Worm (Caenorhabditis elegans) whole organism, L1 larva: ENCODE results near the gene asah-2.

Experiments used
- C04F5.9 ChIP-seq: sonication (generic microtip); optimal IDR thresholded peaks from 2 replicates; lab custom pipeline; 2016; ENCODE audit warnings: missing genetic modification characterization, missing compliant biosample characterization
- F16B12.6 ChIP-seq: fragments of 150-350 bp; optimal IDR thresholded peaks from 2 replicates; lab custom pipeline; 2014; ENCODE audit warnings: missing biosample characterization, missing genetic modification characterization
- Y116A8C.19 ChIP-seq: sonication (generic microtip); optimal IDR thresholded peaks from 2 replicates; lab custom pipeline; 2016; ENCODE audit warnings: missing compliant biosample characterization, missing genetic modification characterization, borderline replicate concordance
- aly-2 ChIP-seq: fragments of 150-350 bp; optimal IDR thresholded peaks from 2 replicates; lab custom pipeline; 2014; ENCODE audit warnings: missing biosample characterization, missing genetic modification characterization
- ceh-63 ChIP-seq: fragments of 200-800 bp; sonication (Bioruptor generic); optimal IDR thresholded peaks from 2 replicates; lab custom pipeline; 2018; ENCODE audit warnings: mild to moderate bottlenecking, missing genetic modification characterization, missing compliant biosample characterization
- ceh-82 ChIP-seq, 3 experiments: fragments of 150-350 bp in 1 of 3; sonication (generic microtip) in 2 of 3; optimal IDR thresholded peaks; 2 replicates each; lab custom pipeline; 2014 to 2017; ENCODE audit warnings: missing biosample characterization in 3 of 3, missing genetic modification characterization in 3 of 3
- ces-1 ChIP-seq: fragments of 150-350 bp; optimal IDR thresholded peaks from 2 replicates; lab custom pipeline; 2014; ENCODE audit warnings: missing biosample characterization, missing genetic modification reagents, missing genetic modification characterization
- dpl-1 ChIP-seq, 3 experiments: fragments of 150-350 bp in 2 of 3; sonication (generic microtip) in 1 of 3; optimal IDR thresholded peaks; 2 replicates each; lab custom pipeline; 2014 to 2017; ENCODE audit warnings: missing biosample characterization in 3 of 3, missing genetic modification characterization in 3 of 3, missing genetic modification reagents in 3 of 3
- efl-1 ChIP-seq, 4 experiments: fragments of 150-350 bp; optimal IDR thresholded peaks in 3 of 4; peaks in 1 of 4; 1 replicate in 1 of 4; 2 replicates in 3 of 4; lab custom pipeline; 2014; ENCODE audit warnings: missing biosample characterization in 2 of 4, missing genetic modification characterization in 2 of 4, missing genetic modification reagents in 2 of 4
- efl-3 ChIP-seq: fragments of 200-800 bp; sonication (Bioruptor generic); optimal IDR thresholded peaks from 2 replicates; lab custom pipeline; 2018; ENCODE audit warnings: mild to moderate bottlenecking, missing genetic modification characterization, missing compliant biosample characterization
- egl-13 ChIP-seq: sonication (generic microtip); optimal IDR thresholded peaks from 2 replicates; lab custom pipeline; 2016; ENCODE audit warnings: missing genotype, missing genetic modification reagents, missing genetic modification characterization, missing compliant biosample characterization
- egl-27 ChIP-seq, 2 experiments: fragments of 150-350 bp in 1 of 2; sonication (generic microtip); optimal IDR thresholded peaks; 3 replicates each; lab custom pipeline; 2017 to 2018; ENCODE audit warnings: missing biosample characterization in 2 of 2, missing genetic modification characterization in 2 of 2, missing genetic modification reagents in 2 of 2
- elt-2 ChIP-seq: sonication (generic microtip); optimal IDR thresholded peaks from 2 replicates; lab custom pipeline; 2016; ENCODE audit warnings: missing genetic modification characterization, mild to moderate bottlenecking, inconsistent platforms, missing compliant biosample characterization, missing genetic modification reagents
- ets-5 ChIP-seq: fragments of 200-800 bp; sonication (Bioruptor generic); IDR thresholded peaks from 2 replicates; pipeline ENCODE4 v1.3.6; 2022; ENCODE audit warnings: missing genetic modification characterization, missing compliant biosample characterization
- fkh-4 ChIP-seq: sonication (generic microtip); optimal IDR thresholded peaks from 2 replicates; lab custom pipeline; 2016; ENCODE audit warnings: missing compliant biosample characterization, missing genetic modification characterization, borderline replicate concordance
- fkh-8 ChIP-seq: sonication (generic microtip); optimal IDR thresholded peaks from 2 replicates; lab custom pipeline; 2016; ENCODE audit warnings: mild to moderate bottlenecking, missing genetic modification characterization, missing compliant biosample characterization
- fos-1 ChIP-seq: fragments of 150-350 bp; optimal IDR thresholded peaks from 2 replicates; lab custom pipeline; 2014; ENCODE audit warnings: missing biosample characterization, missing genetic modification characterization
- hpl-2 ChIP-seq: fragments of 150-350 bp; optimal IDR thresholded peaks from 2 replicates; lab custom pipeline; 2014; ENCODE audit warnings: missing biosample characterization, missing genetic modification reagents, missing genetic modification characterization
- irx-1 ChIP-seq: sonication (generic microtip); optimal IDR thresholded peaks from 2 replicates; lab custom pipeline; 2016; ENCODE audit warnings: missing genetic modification characterization, missing compliant biosample characterization
- isw-1 ChIP-seq: fragments of 200-800 bp; sonication (Bioruptor generic); IDR thresholded peaks from 2 replicates; pipeline ENCODE4 v1.3.6; 2022; ENCODE audit warnings: missing genetic modification characterization, missing compliant biosample characterization
- lin-13 ChIP-seq: fragments of 150-350 bp; optimal IDR thresholded peaks from 2 replicates; lab custom pipeline; 2014; ENCODE audit warnings: missing biosample characterization, missing genetic modification reagents, missing genetic modification characterization
- lin-14 ChIP-seq: fragments of 200-800 bp; sonication (Bioruptor generic); optimal IDR thresholded peaks from 2 replicates; lab custom pipeline; 2018; ENCODE audit warnings: mild to moderate bottlenecking, missing genetic modification characterization, moderate library complexity, missing compliant biosample characterization
- lin-15B ChIP-seq: fragments of 150-350 bp; sonication (generic microtip); optimal IDR thresholded peaks from 3 replicates; lab custom pipeline; 2014; ENCODE audit warnings: missing biosample characterization, missing genetic modification characterization
- lin-39 ChIP-seq: fragments of 150-350 bp; optimal IDR thresholded peaks from 2 replicates; lab custom pipeline; 2014; ENCODE audit warnings: missing biosample characterization, missing genetic modification reagents, missing genetic modification characterization
- lir-3 ChIP-seq: sonication (generic microtip); optimal IDR thresholded peaks from 2 replicates; lab custom pipeline; 2016; ENCODE audit warnings: mild to moderate bottlenecking, missing genetic modification characterization, moderate library complexity, missing compliant biosample characterization; ENCODE audit not compliant: poor library complexity
- lsy-2 ChIP-seq, 2 experiments: fragments of 150-350 bp; optimal IDR thresholded peaks; 2 replicates each; lab custom pipeline; 2014; ENCODE audit warnings: missing biosample characterization in 2 of 2, missing genetic modification characterization in 2 of 2
- mab-9 ChIP-seq: fragments of 200-800 bp; sonication (Bioruptor generic); IDR thresholded peaks from 2 replicates; pipeline ENCODE4 v1.3.6; 2022; ENCODE audit warnings: missing genetic modification reagents, missing genetic modification characterization, missing compliant biosample characterization
- mdl-1 ChIP-seq, 2 experiments: fragments of 150-350 bp; optimal IDR thresholded peaks; 2 replicates each; lab custom pipeline; 2014 to 2017; ENCODE audit warnings: missing biosample characterization in 2 of 2, missing genetic modification characterization in 2 of 2, inconsistent platforms in 1 of 2
- mep-1 ChIP-seq: fragments of 150-350 bp; optimal IDR thresholded peaks from 2 replicates; lab custom pipeline; 2014; ENCODE audit warnings: missing biosample characterization, missing genetic modification characterization
- nhr-28 ChIP-seq: fragments of 150-350 bp; optimal IDR thresholded peaks from 2 replicates; lab custom pipeline; 2014; ENCODE audit warnings: missing biosample characterization, missing genetic modification characterization
- nhr-76 ChIP-seq: sonication (generic microtip); optimal IDR thresholded peaks from 2 replicates; lab custom pipeline; 2017; ENCODE audit warnings: missing biosample characterization, missing genetic modification characterization
- nhr-77 ChIP-seq: fragments of 150-350 bp; optimal IDR thresholded peaks from 2 replicates; lab custom pipeline; 2014; ENCODE audit warnings: missing biosample characterization, missing genetic modification characterization
- nhr-84 ChIP-seq: sonication (generic microtip); optimal IDR thresholded peaks from 2 replicates; lab custom pipeline; 2017; ENCODE audit warnings: missing biosample characterization, missing genetic modification characterization
- nhr-85 ChIP-seq: sonication (generic microtip); peaks from one replicate; lab custom pipeline; 2016; ENCODE audit warnings: missing genetic modification characterization, inconsistent platforms, missing compliant biosample characterization
- pag-3 ChIP-seq: sonication (generic microtip); optimal IDR thresholded peaks from 2 replicates; lab custom pipeline; 2017; ENCODE audit warnings: missing genetic modification characterization, mild to moderate bottlenecking, missing compliant biosample characterization, antibody characterized with exemption, borderline replicate concordance; ENCODE audit not compliant: insufficient read depth
- pqm-1 ChIP-seq: sonication (generic microtip); optimal IDR thresholded peaks from 3 replicates; lab custom pipeline; 2017; ENCODE audit warnings: missing biosample characterization, missing genetic modification characterization
- snpc-4 ChIP-seq: fragments of 150-350 bp; optimal IDR thresholded peaks from 2 replicates; lab custom pipeline; 2014; ENCODE audit warnings: missing biosample characterization, missing genetic modification characterization
- snu-23 ChIP-seq: sonication (generic microtip); optimal IDR thresholded peaks from 2 replicates; lab custom pipeline; 2016; ENCODE audit warnings: missing genetic modification characterization, missing compliant biosample characterization
- sptf-1 ChIP-seq: fragments of 150-350 bp; optimal IDR thresholded peaks from 2 replicates; lab custom pipeline; 2014; ENCODE audit warnings: missing biosample characterization, missing genetic modification characterization
- swsn-7 ChIP-seq: sonication (generic microtip); optimal IDR thresholded peaks from 2 replicates; lab custom pipeline; 2016; ENCODE audit warnings: missing genetic modification characterization, missing compliant biosample characterization
- tlp-1 ChIP-seq: fragments of 150-350 bp; optimal IDR thresholded peaks from 2 replicates; lab custom pipeline; 2014; ENCODE audit warnings: missing biosample characterization, missing genetic modification characterization
- unc-130 ChIP-seq: fragments of 150-350 bp; optimal IDR thresholded peaks from 2 replicates; lab custom pipeline; 2017; ENCODE audit warnings: missing biosample characterization, missing genetic modification characterization, inconsistent platforms
- unc-86 ChIP-seq: sonication (generic microtip); optimal IDR thresholded peaks from 2 replicates; lab custom pipeline; 2016; ENCODE audit warnings: missing genetic modification characterization, missing compliant biosample characterization
- xbp-1 ChIP-seq: sonication (generic microtip); optimal IDR thresholded peaks from 2 replicates; lab custom pipeline; 2016; ENCODE audit warnings: missing genetic modification characterization, missing compliant biosample characterization
- zip-4 ChIP-seq: fragments of 200-800 bp; sonication (Bioruptor generic); optimal IDR thresholded peaks from 2 replicates; lab custom pipeline; 2018; ENCODE audit warnings: mild to moderate bottlenecking, missing genetic modification characterization, moderate library complexity, missing compliant biosample characterization

Gene asah-2

ce11 chrII:10137358-10137757 lies 2.0 kb upstream of the asah-2 start, which contains the start of gene phg-1:
Gene phg-1, plus strand, starts transcription at chrII:10137658.
- TF ChIP-seq lin-13 (GFP tag; lab: Kevin White, UChicago) (no peak), pag-3 (no peak), nhr-77 (tag; lab: Kevin White, UChicago) (no peak), lin-14 (GFP tag; lab: Kevin White, UChicago) (no peak), fkh-8 (tag; lab: Kevin White, UChicago) (no peak), irx-1 (tag; lab: Kevin White, UChicago) (no peak), lir-3 (no peak), mep-1 (tag; lab: Kevin White, UChicago) (no peak), Y116A8C.19 (no peak), hpl-2 (GFP tag; lab: Kevin White, UChicago) (no peak), ces-1 (GFP tag; lab: Kevin White, UChicago) (no peak), pqm-1 (tag; lab: Kevin White, UChicago) (no peak), unc-86 (tag; lab: Kevin White, UChicago) (no peak), C04F5.9 (no peak), aly-2 (tag; lab: Kevin White, UChicago) (no peak), snpc-4 (tag; lab: Kevin White, UChicago) (no peak)
- TF ChIP-seq, all 84 proteins: peak for 0

ce11 chrII:10144092-10144491 lies 4.7 kb downstream of the asah-2 start, which contains the start of gene F27E5.3:
Gene F27E5.3, minus strand, starts transcription at chrII:10144192.
- TF ChIP-seq efl-3 (GFP tag; lab: Kevin White, UChicago) = no peak
- no peak for TF ChIP-seq zip-4 (GFP tag; lab: Kevin White, UChicago)
- no peak for TF ChIP-seq fkh-4 (tag; lab: Kevin White, UChicago)
- no peak for TF ChIP-seq snu-23 (GFP tag; lab: Kevin White, UChicago)
- TF ChIP-seq nhr-28 (tag; lab: Kevin White, UChicago) = no peak
- TF ChIP-seq F16B12.6 = no peak
- TF ChIP-seq ceh-82 (tag; optimal IDR thresholded peaks at IDR 0.05; lab: Kevin White, UChicago) = no peak
- TF ChIP-seq mep-1 (tag; lab: Kevin White, UChicago) = no peak
- no peak for TF ChIP-seq dpl-1 (GFP tag; optimal IDR thresholded peaks at IDR 0.05; lab: Kevin White, UChicago)
- no peak for TF ChIP-seq ets-5
- TF ChIP-seq nhr-84 (tag; lab: Kevin White, UChicago) = no peak
- no peak for TF ChIP-seq unc-130
- TF ChIP-seq fos-1 (tag; lab: Kevin White, UChicago) = no peak
- TF ChIP-seq lin-14 (GFP tag; lab: Kevin White, UChicago) = no peak
- TF ChIP-seq ceh-63 (GFP tag; lab: Kevin White, UChicago) = no peak
- no peak for TF ChIP-seq efl-1 (optimal IDR thresholded peaks at IDR 0.05; lab: Kevin White, UChicago)
- TF ChIP-seq efl-1 (GFP tag; optimal IDR thresholded peaks at IDR 0.05 in 1 of 2; lab: Kevin White, UChicago) = no peak
- TF ChIP-seq lin-39 = no peak
- no peak for TF ChIP-seq isw-1 (GFP tag; lab: Robert Waterston, UW)
- no peak for TF ChIP-seq egl-27 (tag; optimal IDR thresholded peaks at IDR 0.05; lab: Kevin White, UChicago)

ce11 chrII:10146488-10146887 lies 7.1 kb downstream of the asah-2 start, which contains the start of gene pax-3:
Gene pax-3, plus strand, starts transcription at chrII:10146570.
- TF ChIP-seq lsy-2 (tag; optimal IDR thresholded peaks at IDR 0.05; lab: Kevin White, UChicago) (peak in 1 of 2 experiments; percentile 69), swsn-7 (tag; lab: Kevin White, UChicago) (no peak), mdl-1 (tag; optimal IDR thresholded peaks at IDR 0.05; lab: Kevin White, UChicago) (no peak), Y116A8C.19 (no peak), tlp-1 (tag; lab: Kevin White, UChicago) (no peak), ceh-82 (tag; optimal IDR thresholded peaks at IDR 0.05; lab: Kevin White, UChicago) (no peak), pqm-1 (tag; lab: Kevin White, UChicago) (no peak), isw-1 (GFP tag; lab: Robert Waterston, UW) (no peak), nhr-85 (tag; lab: Kevin White, UChicago) (peak; percentile 87), mab-9 (GFP tag; lab: Robert Waterston, UW) (no peak), fkh-4 (tag; lab: Kevin White, UChicago) (no peak), egl-13 (tag; lab: Kevin White, UChicago) (no peak), lin-15B (tag; lab: Kevin White, UChicago) (no peak), elt-2 (tag; lab: Kevin White, UChicago) (no peak), nhr-28 (tag; lab: Kevin White, UChicago) (no peak), sptf-1 (tag; lab: Kevin White, UChicago) (no peak), lin-14 (GFP tag; lab: Kevin White, UChicago) (peak; percentile 12), nhr-76 (tag; lab: Kevin White, UChicago) (no peak), xbp-1 (no peak)
